Worm (Caenorhabditis elegans): ENCODE results near the gene unc-130.

Gene unc-130

DNA sequence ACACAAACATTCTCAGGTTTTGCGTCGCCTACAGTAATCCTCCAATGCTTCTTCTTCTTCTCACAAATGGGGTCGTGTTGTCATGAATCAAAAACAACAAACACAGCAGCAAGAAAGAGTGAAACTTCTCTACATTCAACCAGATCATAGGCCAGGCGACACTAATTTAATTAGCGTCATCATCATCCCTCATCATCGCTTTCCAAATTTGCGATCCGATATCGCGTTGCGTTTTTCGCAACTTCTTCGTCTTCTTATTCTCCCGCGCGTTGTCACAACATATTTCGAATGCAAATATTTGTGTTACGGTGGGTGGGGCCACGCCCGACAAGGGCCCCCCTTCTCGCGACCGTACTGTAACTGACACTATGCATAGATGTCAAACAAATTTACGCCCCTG is 4.7 kb downstream of the unc-130 start:
- TF ChIP-seq ztf-26 (tag; optimal IDR thresholded peaks at IDR 0.05) = no peak
- TF ChIP-seq lin-26 (GFP tag; IDR thresholded peaks at IDR 0.05) = no peak
- no peak for TF ChIP-seq ztf-18 (tag; optimal IDR thresholded peaks at IDR 0.05)
- no peak for TF ChIP-seq ceh-27 (GFP tag; optimal IDR thresholded peaks at IDR 0.05)
- no peak for TF ChIP-seq xnd-1 (tag; optimal IDR thresholded peaks at IDR 0.05)
- no peak for TF ChIP-seq athp-1 (tag; optimal IDR thresholded peaks at IDR 0.05)
- TF ChIP-seq C06A6.2 (GFP tag; conservative IDR thresholded peaks at IDR 0.05) = no peak

DNA sequence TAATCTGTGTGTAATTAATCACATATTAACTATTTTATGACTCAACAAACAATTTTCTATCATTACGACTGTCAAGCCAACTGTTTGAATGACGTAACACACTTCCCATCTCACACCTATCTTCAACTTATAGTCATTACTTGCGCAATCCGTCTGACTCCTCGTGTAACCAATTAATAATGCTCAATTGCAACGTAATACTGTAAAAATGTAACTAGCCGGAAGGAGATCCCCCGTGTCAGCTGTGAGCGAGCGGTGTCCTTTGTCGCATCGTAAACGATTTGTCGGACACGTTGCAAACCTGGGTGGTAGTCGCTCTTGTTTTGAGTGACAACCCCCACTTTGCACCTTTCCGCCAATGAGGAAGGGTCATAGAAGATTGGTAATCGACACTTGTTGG is 6.4 kb downstream of the unc-130 start:
- TF ChIP-seq F10E7.11 (tag; optimal IDR thresholded peaks at IDR 0.05) (no peak), lsy-27 (tag; optimal IDR thresholded peaks at IDR 0.05; ENCODE audit: borderline replicate concordance, insufficient read depth) (no peak), ZK185.1 (tag; optimal IDR thresholded peaks at IDR 0.05; ENCODE audit: poor library complexity, severe bottlenecking) (no peak), aptf-2 (GFP tag; conservative IDR thresholded peaks at IDR 0.05) (no peak), F39B2.1 (GFP tag; IDR thresholded peaks at IDR 0.05) (no peak), Y56A3A.18 (GFP tag; IDR thresholded peaks at IDR 0.05) (no peak), pha-4 (tag; optimal IDR thresholded peaks at IDR 0.05) (no peak), snpc-3.4 (tag; optimal IDR thresholded peaks at IDR 0.05) (no peak), ceh-91 (GFP tag; IDR thresholded peaks at IDR 0.05) (no peak), lin-26 (GFP tag; IDR thresholded peaks at IDR 0.05) (no peak), ama-1 (optimal IDR thresholded peaks at IDR 0.05) (no peak), ama-1 (GFP tag; optimal IDR thresholded peaks at IDR 0.05) (no peak), aptf-3 (GFP tag; IDR thresholded peaks at IDR 0.05) (no peak), ccch-3 (GFP tag; optimal IDR thresholded peaks at IDR 0.05) (no peak), ekl-4 (GFP tag; IDR thresholded peaks at IDR 0.05) (no peak), lin-40 (tag; optimal IDR thresholded peaks at IDR 0.05) (no peak), C17E4.6 (GFP tag; IDR thresholded peaks at IDR 0.05) (no peak), athp-1 (tag; optimal IDR thresholded peaks at IDR 0.05) (no peak), ceh-58 (GFP tag; IDR thresholded peaks at IDR 0.05) (no peak)

DNA sequence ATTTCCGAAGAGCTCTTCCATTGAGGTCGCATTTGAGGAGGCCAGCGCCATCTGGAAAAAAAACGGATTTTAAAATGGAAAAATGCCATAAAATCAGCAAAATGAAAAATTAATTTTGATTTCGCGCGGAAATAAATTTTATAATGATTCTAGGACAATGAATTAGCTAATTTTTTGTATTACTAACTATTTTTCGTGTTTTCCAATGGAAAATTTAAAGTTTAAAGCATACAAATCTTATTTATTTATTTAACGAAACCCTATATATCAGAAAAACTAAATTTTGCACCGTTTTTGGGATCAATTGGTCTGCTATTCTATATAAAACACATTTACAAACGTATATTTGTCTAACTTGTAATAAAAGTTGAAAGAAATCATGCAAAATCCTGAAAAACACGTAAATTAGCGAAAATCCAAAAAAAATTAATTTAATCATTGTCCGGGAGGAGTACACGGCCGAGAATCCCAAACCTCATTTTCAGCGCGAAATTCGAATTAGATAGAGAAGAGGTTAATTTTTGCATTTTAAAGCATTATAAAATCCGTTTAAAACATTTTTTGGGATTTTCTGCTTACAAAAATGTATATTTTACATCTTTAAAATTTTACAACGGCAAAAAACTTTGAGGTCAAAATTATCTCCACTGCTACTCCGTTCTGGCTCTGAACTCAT is 8.5 kb downstream of the unc-130 start, which contains the start of gene C47G2.3:
Gene C47G2.3 (minus strand): TSS at position 51 of the 676 bp plus-strand sequence.
- no peak for TF ChIP-seq mel-28 (tag; optimal IDR thresholded peaks at IDR 0.05; ENCODE audit: borderline replicate concordance)
- no peak for TF ChIP-seq die-1 (tag; optimal IDR thresholded peaks at IDR 0.05)
- TF ChIP-seq mcd-1 (GFP tag; IDR thresholded peaks at IDR 0.05) = peak; percentile 66
- TF ChIP-seq mes-4 (tag; optimal IDR thresholded peaks at IDR 0.05) = no peak
- TF ChIP-seq ztf-3 (GFP tag; optimal IDR thresholded peaks at IDR 0.05) = no peak
- TF ChIP-seq him-1 (tag; optimal IDR thresholded peaks at IDR 0.05) = peak; percentile 38
- TF ChIP-seq F52B5.7 (tag; optimal IDR thresholded peaks at IDR 0.05) = no peak
- 0 out of 2 replicates have a peak, but pooled peaks have one; percentile 57 for TF ChIP-seq madf-3 (GFP tag; IDR thresholded peaks at IDR 0.05)
- TF ChIP-seq madf-8 (GFP tag; conservative IDR thresholded peaks at IDR 0.05) = peak; percentile 25
- TF ChIP-seq zfh-2 (GFP tag; conservative IDR thresholded peaks at IDR 0.05) = no peak
- 0 out of 2 replicates have a peak, but pooled peaks have one; percentile 8 for TF ChIP-seq hmg-1.2 (GFP tag; IDR thresholded peaks at IDR 0.05)
- TF ChIP-seq ceh-91 (GFP tag; IDR thresholded peaks at IDR 0.05) = peak; percentile 49; the same call in 1 of the 2 replicates
- no peak for TF ChIP-seq ztf-22 (GFP tag; optimal IDR thresholded peaks at IDR 0.05)
- TF ChIP-seq pbrm-1 (GFP tag; IDR thresholded peaks at IDR 0.05) = no peak
- TF ChIP-seq snpc-3.4 (tag; optimal IDR thresholded peaks at IDR 0.05) = peak; percentile 70
- peak; percentile 25 for TF ChIP-seq dpl-1 (GFP tag; optimal IDR thresholded peaks at IDR 0.05)
- TF ChIP-seq B0035.1 (tag; optimal IDR thresholded peaks at IDR 0.05) = no peak
- no peak for TF ChIP-seq hlh-12 (tag; optimal IDR thresholded peaks at IDR 0.05)
- TF ChIP-seq egl-18 (GFP tag; IDR thresholded peaks at IDR 0.05) = no peak
- TF ChIP-seq F55B11.4 (tag; optimal IDR thresholded peaks at IDR 0.05; ENCODE audit: borderline replicate concordance, insufficient read depth) = no peak
- no peak for TF ChIP-seq nfya-2 (GFP tag; IDR thresholded peaks at IDR 0.05)
- peak; percentile 20 for TF ChIP-seq ztf-18 (tag; optimal IDR thresholded peaks at IDR 0.05)
- TF ChIP-seq ekl-4 (GFP tag; IDR thresholded peaks at IDR 0.05) = peak; percentile 37; the same call in 1 of the 2 replicates
- no peak for TF ChIP-seq let-526 (GFP tag; IDR thresholded peaks at IDR 0.05)
- TF ChIP-seq hmg-20 (GFP tag; IDR thresholded peaks at IDR 0.05) = 0 out of 2 replicates have a peak, but pooled peaks have one; percentile 26
- no peak for TF ChIP-seq sdz-38 (tag; optimal IDR thresholded peaks at IDR 0.05)
- TF ChIP-seq ccch-3 (GFP tag; optimal IDR thresholded peaks at IDR 0.05) = peak; percentile 13

Measured in whole organism, young adult.